Fruit fly (Drosophila melanogaster): Measurements from ENCODE around the gene Cyp4e3.

Gene Cyp4e3

DNA sequence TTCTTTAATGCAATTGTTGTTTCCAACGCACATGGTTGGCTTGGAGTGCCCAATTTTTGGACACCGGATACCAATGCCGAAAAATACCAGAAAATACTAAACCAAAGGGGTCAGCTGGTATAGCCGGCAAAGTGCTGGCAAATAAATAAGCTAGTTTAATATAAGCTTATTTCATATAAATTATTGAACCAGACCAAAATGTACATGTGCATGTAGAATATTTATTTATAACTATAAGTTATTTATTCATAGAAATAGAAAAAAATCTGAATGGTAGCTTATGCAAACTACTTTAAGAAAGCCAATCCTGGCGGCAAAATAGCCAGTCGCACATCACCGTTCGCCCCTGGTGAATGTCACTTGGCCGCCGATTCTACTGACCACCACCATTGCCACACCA, 49.4 kb downstream of the Cyp4e3 start, which contains the start of gene pelo (continued):
- TF ChIP-seq odd (GFP tag; optimal IDR thresholded peaks at IDR 0.05), result peak; percentile 34
- TF ChIP-seq Chrac-16 (GFP tag; optimal IDR thresholded peaks at IDR 0.05), result peak; percentile 67
- TF ChIP-seq ac (GFP tag; optimal IDR thresholded peaks at IDR 0.05), result no peak
- no peak for TF ChIP-seq ato (GFP tag; IDR thresholded peaks at IDR 0.05; ENCODE audit: partially characterized antibody)
- TF ChIP-seq Dll (GFP tag; IDR thresholded peaks at IDR 0.05; ENCODE audit: partially characterized antibody), result 0 out of 4 replicates have a peak, but pooled peaks have one; percentile 14
- TF ChIP-seq trem (tag; optimal IDR thresholded peaks at IDR 0.05), result peak; percentile 68
- peak; percentile 64 for TF ChIP-seq Xbp1 (GFP tag; optimal IDR thresholded peaks at IDR 0.05)
- TF ChIP-seq nom (GFP tag; optimal IDR thresholded peaks at IDR 0.05), result peak; percentile 34
- peak; percentile 20 for TF ChIP-seq CG5245 (GFP tag; optimal IDR thresholded peaks at IDR 0.05)
- no peak for TF ChIP-seq CG8359 (GFP tag; optimal IDR thresholded peaks at IDR 0.05; ENCODE audit: borderline replicate concordance)
- peak; percentile 71 for TF ChIP-seq unpg (GFP tag; optimal IDR thresholded peaks at IDR 0.05)
- TF ChIP-seq scrt (GFP tag; optimal IDR thresholded peaks at IDR 0.05), result peak; percentile 66
- peak; percentile 11 for TF ChIP-seq CG17186 (GFP tag; optimal IDR thresholded peaks at IDR 0.05)
- peak; percentile 1 for TF ChIP-seq CG10274 (GFP tag; optimal IDR thresholded peaks at IDR 0.05)
- peak; percentile 41 for TF ChIP-seq fd3F (GFP tag; optimal IDR thresholded peaks at IDR 0.05)
- no peak for TF ChIP-seq Camta (GFP tag; optimal IDR thresholded peaks at IDR 0.05)
- 0 out of 2 replicates have a peak, but pooled peaks have one; percentile 57 for TF ChIP-seq CG31224 (GFP tag; IDR thresholded peaks at IDR 0.05)
- peak; percentile 66 for TF ChIP-seq sob (GFP tag; IDR thresholded peaks at IDR 0.05)
- peak; percentile 72 for TF ChIP-seq Rfx (GFP tag; IDR thresholded peaks at IDR 0.05)
- peak; percentile 59 for TF ChIP-seq az2 (GFP tag; optimal IDR thresholded peaks at IDR 0.05)
- no peak for TF ChIP-seq CG10565 (GFP tag; optimal IDR thresholded peaks at IDR 0.05)
- TF ChIP-seq CG3163 (GFP tag; optimal IDR thresholded peaks at IDR 0.05), result no peak
- no peak for TF ChIP-seq MESR4 (GFP tag; optimal IDR thresholded peaks at IDR 0.05)
- peak; percentile 70 for TF ChIP-seq al (GFP tag; IDR thresholded peaks at IDR 0.05)
- TF ChIP-seq fu2 (GFP tag; optimal IDR thresholded peaks at IDR 0.05), result no peak
- no peak for TF ChIP-seq en (GFP tag; optimal IDR thresholded peaks at IDR 0.05)
- TF ChIP-seq CG14014 (GFP tag; IDR thresholded peaks at IDR 0.05), result peak; percentile 58; the same call in 1 of the 2 replicates
- no peak for TF ChIP-seq CG33213 (GFP tag; optimal IDR thresholded peaks at IDR 0.05)
- no peak for TF ChIP-seq inv (GFP tag; IDR thresholded peaks at IDR 0.05; ENCODE audit: partially characterized antibody)
- TF ChIP-seq Xrp1 (GFP tag; IDR thresholded peaks at IDR 0.05), result peak; percentile 77
- peak; percentile 25 for TF ChIP-seq CG8290 (GFP tag; optimal IDR thresholded peaks at IDR 0.05)
- TF ChIP-seq CG8290 (tag; optimal IDR thresholded peaks at IDR 0.05), result no peak
- TF ChIP-seq tll (GFP tag; optimal IDR thresholded peaks at IDR 0.05), result no peak
- no peak for TF ChIP-seq MTF-1 (GFP tag; optimal IDR thresholded peaks at IDR 0.05; ENCODE audit: borderline replicate concordance)
- TF ChIP-seq slp2 (GFP tag; optimal IDR thresholded peaks at IDR 0.05), result no peak
- peak; percentile 49 for TF ChIP-seq Sox102F (GFP tag; optimal IDR thresholded peaks at IDR 0.05)
- TF ChIP-seq Side (GFP tag; optimal IDR thresholded peaks at IDR 0.05), result no peak
- TF ChIP-seq cad (GFP tag; optimal IDR thresholded peaks at IDR 0.05), result no peak
- TF ChIP-seq corto (GFP tag; optimal IDR thresholded peaks at IDR 0.05), result peak; percentile 45
- TF ChIP-seq Lhr (GFP tag; optimal IDR thresholded peaks at IDR 0.05), result peak; percentile 66
- TF ChIP-seq dm (GFP tag; optimal IDR thresholded peaks at IDR 0.05), result peak; percentile 55
- peak; percentile 68 for TF ChIP-seq CG12155 (GFP tag; optimal IDR thresholded peaks at IDR 0.05)
- peak; percentile 54 for TF ChIP-seq Fer2 (tag; optimal IDR thresholded peaks at IDR 0.05)
- TF ChIP-seq pfk (GFP tag; optimal IDR thresholded peaks at IDR 0.05), result no peak
- TF ChIP-seq CG4617 (GFP tag; optimal IDR thresholded peaks at IDR 0.05; ENCODE audit: borderline replicate concordance), result peak; percentile 6
- TF ChIP-seq D (optimal IDR thresholded peaks at IDR 0.05), result no peak
- TF ChIP-seq D (GFP tag; optimal IDR thresholded peaks at IDR 0.05), result peak; percentile 23
- no peak for TF ChIP-seq Lim3 (GFP tag; IDR thresholded peaks at IDR 0.05)
- TF ChIP-seq Ada2b (GFP tag; IDR thresholded peaks at IDR 0.05), result peak; percentile 29; the same call in 1 of the 2 replicates
- TF ChIP-seq Trl (optimal IDR thresholded peaks at IDR 0.05), result no peak
- TF ChIP-seq Trl (GFP tag; optimal IDR thresholded peaks at IDR 0.05), result no peak

All from whole organism, embryonic.